Fruit fly (Drosophila melanogaster) whole organism, embryonic: ENCODE results near the gene CG31974.

Experiments used
- ATbp ChIP-seq: fragments of 200-800 bp; sonication (Bioruptor generic); optimal IDR thresholded peaks from 2 replicates; lab custom pipeline; 2017; ENCODE audit warnings: missing biosample characterization, mild to moderate bottlenecking, missing genetic modification characterization, missing genetic modification reagents
- Bgb ChIP-seq: fragments of 200-800 bp; sonication (Bioruptor generic); IDR thresholded peaks from 2 replicates; pipeline ENCODE4 v1.3.6; 2022; ENCODE audit warnings: missing biosample characterization, missing genetic modification characterization; ENCODE audit not compliant: partially characterized antibody
- CG10267 ChIP-seq: fragments of 200-800 bp; sonication (Bioruptor generic); optimal IDR thresholded peaks from 2 replicates; lab custom pipeline; 2018; ENCODE audit warnings: missing biosample characterization, mild to moderate bottlenecking, missing genetic modification characterization, moderate library complexity
- CG10274 ChIP-seq: fragments of 200-800 bp; sonication (Bioruptor generic); optimal IDR thresholded peaks from 3 replicates; lab custom pipeline; 2017; ENCODE audit warnings: missing biosample characterization, mild to moderate bottlenecking, missing genetic modification characterization
- CG10366 ChIP-seq: fragments of 200-800 bp; sonication (Bioruptor generic); IDR thresholded peaks from 2 replicates; pipeline ENCODE4 v1.3.6; 2022; ENCODE audit warnings: missing biosample characterization, missing genetic modification characterization
- CG12299 ChIP-seq: fragments of 200-800 bp; sonication (Bioruptor generic); optimal IDR thresholded peaks from 2 replicates; lab custom pipeline; 2018; ENCODE audit warnings: missing biosample characterization, mild to moderate bottlenecking, missing genetic modification characterization
- CG13624 ChIP-seq: fragments of 200-800 bp; sonication (Bioruptor generic); optimal IDR thresholded peaks from 2 replicates; lab custom pipeline; 2016; ENCODE audit warnings: missing biosample characterization, missing genetic modification characterization
- CG2116 ChIP-seq: fragments of 200-800 bp; sonication (Bioruptor generic); optimal IDR thresholded peaks from 3 replicates; lab custom pipeline; 2018; ENCODE audit warnings: missing biosample characterization, mild to moderate bottlenecking, missing genetic modification characterization
- CG2202 ChIP-seq: fragments of 200-800 bp; sonication (Bioruptor generic); optimal IDR thresholded peaks from 2 replicates; lab custom pipeline; 2018; ENCODE audit warnings: missing biosample characterization, mild to moderate bottlenecking, missing genetic modification characterization
- CG30020 ChIP-seq: fragments of 200-800 bp; optimal IDR thresholded peaks from 2 replicates; lab custom pipeline; 2019; ENCODE audit warnings: missing biosample characterization, mild to moderate bottlenecking, missing genetic modification characterization, moderate library complexity
- CG33557 ChIP-seq: fragments of 200-800 bp; sonication (Bioruptor generic); optimal IDR thresholded peaks from 2 replicates; lab custom pipeline; 2019; ENCODE audit warnings: missing biosample characterization, mild to moderate bottlenecking, missing genetic modification characterization, moderate library complexity
- CG4282 ChIP-seq: fragments of 200-800 bp; sonication (Bioruptor generic); optimal IDR thresholded peaks from 2 replicates; lab custom pipeline; 2016; ENCODE audit warnings: missing biosample characterization, missing genetic modification characterization
- CG4820 ChIP-seq: fragments of 200-800 bp; sonication (Bioruptor generic); optimal IDR thresholded peaks from 3 replicates; lab custom pipeline; 2016; ENCODE audit warnings: missing biosample characterization, missing genetic modification characterization
- CG6683 ChIP-seq: fragments of 200-800 bp; sonication (Bioruptor generic); optimal IDR thresholded peaks from 2 replicates; lab custom pipeline; 2017; ENCODE audit warnings: missing biosample characterization, mild to moderate bottlenecking, missing genetic modification characterization, missing genetic modification reagents
- CG7963 ChIP-seq: fragments of 200-800 bp; sonication (Bioruptor generic); IDR thresholded peaks from 3 replicates; pipeline ENCODE4 v1.3.6; 2022; ENCODE audit warnings: missing biosample characterization, missing genetic modification characterization; ENCODE audit not compliant: partially characterized antibody
- CG8290 ChIP-seq, 3 experiments: fragments of 200-800 bp; sonication (Bioruptor generic); optimal IDR thresholded peaks; 2 replicates each; lab custom pipeline; 2016 to 2019; ENCODE audit warnings: missing biosample characterization in 3 of 3, missing genetic modification characterization in 3 of 3, mild to moderate bottlenecking in 2 of 3, moderate library complexity in 1 of 3
- Dad ChIP-seq: fragments of 200-800 bp; sonication (Bioruptor generic); optimal IDR thresholded peaks from 3 replicates; lab custom pipeline; 2016; ENCODE audit warnings: missing biosample characterization, missing genetic modification characterization
- Dp ChIP-seq: fragments of 200-800 bp; sonication (Bioruptor generic); optimal IDR thresholded peaks from 2 replicates; lab custom pipeline; 2018; ENCODE audit warnings: missing biosample characterization, mild to moderate bottlenecking, missing genetic modification characterization, moderate library complexity
- GATAe ChIP-seq: fragments of 200-800 bp; sonication (Bioruptor generic); conservative IDR thresholded peaks from 2 replicates; pipeline ENCODE4 v1.3.6; 2022; ENCODE audit warnings: missing biosample characterization, missing genetic modification characterization
- Gug ChIP-seq: fragments of 200-800 bp; sonication (Bioruptor generic); IDR thresholded peaks from 4 replicates; pipeline ENCODE4 v1.3.6; 2022; ENCODE audit warnings: missing biosample characterization, missing genetic modification characterization
- HLH3B ChIP-seq: fragments of 200-800 bp; sonication (Bioruptor generic); IDR thresholded peaks from 2 replicates; pipeline ENCODE4 v1.3.6; 2022; ENCODE audit warnings: missing biosample characterization, missing genetic modification characterization
- HLH4C ChIP-seq: fragments of 200-800 bp; sonication (Bioruptor generic); IDR thresholded peaks from 3 replicates; pipeline ENCODE4 v1.3.6; 2022; ENCODE audit warnings: missing biosample characterization, missing genetic modification characterization; ENCODE audit not compliant: partially characterized antibody
- Hey ChIP-seq: fragments of 200-800 bp; sonication (Bioruptor generic); optimal IDR thresholded peaks from 3 replicates; lab custom pipeline; 2018; ENCODE audit warnings: missing biosample characterization, mild to moderate bottlenecking, missing genetic modification characterization
- Hr78 ChIP-seq, 2 experiments: fragments of 200-800 bp in 1 of 2; fragments of >200 bp in 1 of 2; sonication (Bioruptor generic) in 1 of 2; optimal IDR thresholded peaks; 2 replicates each; lab custom pipeline; 2017 to 2019; ENCODE audit warnings: missing biosample characterization in 2 of 2, missing genetic modification characterization in 2 of 2, mild to moderate bottlenecking in 1 of 2, moderate library complexity in 1 of 2
- Hsf ChIP-seq: fragments of 200-800 bp; sonication (Bioruptor generic); optimal IDR thresholded peaks from 3 replicates; lab custom pipeline; 2016; ENCODE audit warnings: missing biosample characterization, missing genetic modification characterization
- NFAT ChIP-seq: fragments of 200-800 bp; sonication (Bioruptor generic); IDR thresholded peaks from 2 replicates; pipeline ENCODE4 v1.3.6; 2022; ENCODE audit warnings: missing biosample characterization, missing genetic modification characterization
- Nf-YC ChIP-seq: fragments of 200-800 bp; optimal IDR thresholded peaks from 3 replicates; lab custom pipeline; 2019; ENCODE audit warnings: missing biosample characterization, mild to moderate bottlenecking, missing genetic modification characterization, moderate library complexity
- Oaz ChIP-seq: fragments of 200-800 bp; sonication (Bioruptor generic); IDR thresholded peaks from 2 replicates; pipeline ENCODE4 v1.3.6; 2022; ENCODE audit warnings: missing biosample characterization, missing genetic modification characterization
- Six4 ChIP-seq: fragments of 200-800 bp; sonication (Bioruptor generic); optimal IDR thresholded peaks from 2 replicates; lab custom pipeline; 2016; ENCODE audit warnings: missing biosample characterization, missing genetic modification characterization
- Taf1 ChIP-seq: fragments of 200-800 bp; sonication (Bioruptor generic); IDR thresholded peaks from 2 replicates; pipeline ENCODE4 v1.3.6; 2022; ENCODE audit warnings: missing biosample characterization, missing genetic modification characterization
- Xbp1 ChIP-seq: fragments of 200-800 bp; sonication (Bioruptor generic); optimal IDR thresholded peaks from 3 replicates; lab custom pipeline; 2016; ENCODE audit warnings: missing biosample characterization, mild to moderate bottlenecking, missing genetic modification characterization
- bigmax ChIP-seq: fragments of 200-800 bp; sonication (Bioruptor generic); optimal IDR thresholded peaks from 2 replicates; lab custom pipeline; 2018; ENCODE audit warnings: missing biosample characterization, mild to moderate bottlenecking, missing genetic modification characterization
- dm ChIP-seq: fragments of 200-800 bp; sonication (Bioruptor generic); optimal IDR thresholded peaks from 3 replicates; lab custom pipeline; 2016; ENCODE audit warnings: missing biosample characterization, missing genetic modification characterization
- gfzf ChIP-seq: fragments of 200-800 bp; sonication (Bioruptor generic); optimal IDR thresholded peaks from 2 replicates; lab custom pipeline; 2016; ENCODE audit warnings: missing biosample characterization, mild to moderate bottlenecking, missing genetic modification characterization, moderate library complexity
- grn ChIP-seq: fragments of 200-800 bp; sonication (Bioruptor generic); optimal IDR thresholded peaks from 3 replicates; lab custom pipeline; 2017; ENCODE audit warnings: missing biosample characterization, missing genetic modification characterization
- ind ChIP-seq: fragments of 200-800 bp; sonication (Bioruptor generic); optimal IDR thresholded peaks from 3 replicates; lab custom pipeline; 2016; ENCODE audit warnings: missing biosample characterization, missing genetic modification characterization
- jumu ChIP-seq: fragments of 200-800 bp; sonication (Bioruptor generic); optimal IDR thresholded peaks from 3 replicates; lab custom pipeline; 2016; ENCODE audit warnings: missing biosample characterization, missing genetic modification characterization
- kni ChIP-seq: fragments of 200-800 bp; sonication (Bioruptor generic); optimal IDR thresholded peaks from 3 replicates; lab custom pipeline; 2017; ENCODE audit warnings: mild to moderate bottlenecking, missing biosample characterization, missing genetic modification reagents, missing genetic modification characterization
- luna ChIP-seq: fragments of 200-800 bp; sonication (Bioruptor generic); optimal IDR thresholded peaks from 2 replicates; lab custom pipeline; 2016; ENCODE audit warnings: missing biosample characterization, missing genetic modification characterization
- maf-S ChIP-seq: fragments of 200-800 bp; sonication (Bioruptor generic); optimal IDR thresholded peaks from 2 replicates; lab custom pipeline; 2016; ENCODE audit warnings: missing biosample characterization, missing genetic modification characterization
- mld ChIP-seq: fragments of 200-800 bp; sonication (Bioruptor generic); IDR thresholded peaks from 3 replicates; pipeline ENCODE4 v1.3.6; 2022; ENCODE audit warnings: missing biosample characterization, missing genetic modification characterization; ENCODE audit not compliant: partially characterized antibody
- org-1 ChIP-seq: fragments of 200-800 bp; sonication (Bioruptor generic); optimal IDR thresholded peaks from 2 replicates; lab custom pipeline; 2017; ENCODE audit warnings: missing biosample characterization, missing genetic modification characterization
- pfk ChIP-seq: fragments of 200-800 bp; sonication (Bioruptor generic); optimal IDR thresholded peaks from 2 replicates; lab custom pipeline; 2018; ENCODE audit warnings: missing biosample characterization, mild to moderate bottlenecking, missing genetic modification characterization, moderate library complexity
- pum ChIP-seq: fragments of 200-800 bp; sonication (Bioruptor generic); optimal IDR thresholded peaks from 2 replicates; lab custom pipeline; 2016; ENCODE audit warnings: missing biosample characterization, missing genetic modification characterization
- row ChIP-seq: fragments of 200-800 bp; sonication (Bioruptor generic); IDR thresholded peaks from 3 replicates; pipeline ENCODE4 v1.3.6; 2022; ENCODE audit warnings: missing biosample characterization, missing genetic modification characterization
- schlank ChIP-seq: fragments of 200-800 bp; sonication (Bioruptor generic); optimal IDR thresholded peaks from 2 replicates; lab custom pipeline; 2018; ENCODE audit warnings: missing biosample characterization, mild to moderate bottlenecking, missing genetic modification characterization
- ssp ChIP-seq: fragments of 200-800 bp; sonication (Bioruptor generic); IDR thresholded peaks from 2 replicates; pipeline ENCODE4 v1.3.6; 2022; ENCODE audit warnings: missing biosample characterization, missing genetic modification characterization
- tna ChIP-seq: fragments of 200-800 bp; sonication (Bioruptor generic); IDR thresholded peaks from 2 replicates; pipeline ENCODE4 v1.3.6; 2022; ENCODE audit warnings: missing biosample characterization, missing genetic modification characterization; ENCODE audit not compliant: partially characterized antibody
- z ChIP-seq: fragments of 200-800 bp; sonication (Bioruptor generic); IDR thresholded peaks from 3 replicates; pipeline ENCODE4 v1.3.6; 2022; ENCODE audit warnings: missing biosample characterization, missing genetic modification characterization

CG31974 gene

dm6 chr2L:131466-132270, 11.2 kb downstream of the CG31974 start, which contains the start of gene Gs1 (continued):
- TF ChIP-seq ATbp (GFP tag; lab: Kevin White, UChicago) (peak; percentile 38), NFAT (GFP tag; lab: Robert Waterston, UW) (no peak), Nf-YC (peak; percentile 85), CG10267 (tag; lab: Kevin White, UChicago) (peak; percentile 13), Taf1 (no peak), HLH4C (GFP tag; lab: Robert Waterston, UW) (no peak), kni (GFP tag; lab: Kevin White, UChicago) (peak; percentile 79), CG33557 (peak; percentile 25), CG4282 (GFP tag; lab: Kevin White, UChicago) (no peak), grn (no peak), Bgb (GFP tag; lab: Robert Waterston, UW) (peak; percentile 50; the same call in 1 of the 2 replicates), mld (GFP tag; lab: Robert Waterston, UW) (no peak), dm (GFP tag; lab: Kevin White, UChicago) (no peak), gfzf (GFP tag; lab: Kevin White, UChicago) (no peak), schlank (tag; lab: Kevin White, UChicago) (no peak), Hsf (GFP tag; lab: Kevin White, UChicago) (no peak), bigmax (no peak), row (no peak), CG4820 (GFP tag; lab: Kevin White, UChicago) (no peak), CG12299 (tag; lab: Kevin White, UChicago) (peak; percentile 33), Dp (GFP tag; lab: Kevin White, UChicago) (peak; percentile 18), jumu (GFP tag; lab: Kevin White, UChicago) (no peak), tna (GFP tag; lab: Robert Waterston, UW) (no peak), Six4 (no peak), CG6683 (GFP tag; lab: Kevin White, UChicago) (no peak), HLH3B (no peak), CG8290 (GFP tag; optimal IDR thresholded peaks at IDR 0.05; lab: Kevin White, UChicago) (no peak), CG8290 (tag; optimal IDR thresholded peaks at IDR 0.05; lab: Kevin White, UChicago) (peak; percentile 8 to 65), Gug (GFP tag; lab: Robert Waterston, UW) (no peak), CG2116 (GFP tag; lab: Kevin White, UChicago) (no peak), CG2202 (tag; lab: Kevin White, UChicago) (no peak), z (GFP tag; lab: Robert Waterston, UW) (no peak), GATAe (GFP tag; lab: Robert Waterston, UW) (no peak; the same call in 1 of the 2 replicates), Hey (tag; lab: Kevin White, UChicago) (peak; percentile 46), ssp (GFP tag; lab: Robert Waterston, UW) (no peak), pum (no peak), Oaz (GFP tag; lab: Robert Waterston, UW) (no peak), CG10274 (GFP tag; lab: Kevin White, UChicago) (no peak), luna (GFP tag; lab: Kevin White, UChicago) (no peak), maf-S (GFP tag; lab: Kevin White, UChicago) (no peak), pfk (GFP tag; lab: Kevin White, UChicago) (peak; percentile 14), ind (GFP tag; lab: Kevin White, UChicago) (no peak), Xbp1 (no peak), CG7963 (GFP tag; lab: Robert Waterston, UW) (no peak), Dad (no peak), CG13624 (no peak), Hr78 (GFP tag; optimal IDR thresholded peaks at IDR 0.05; lab: Kevin White, UChicago) (peak in 1 of 2 experiments; percentile 24), CG10366 (GFP tag; lab: Robert Waterston, UW) (no peak), org-1 (no peak), CG30020 (tag; lab: Kevin White, UChicago) (no peak)
